Worm (Caenorhabditis elegans): ENCODE data around the gene C32D5.14.

DNA sequence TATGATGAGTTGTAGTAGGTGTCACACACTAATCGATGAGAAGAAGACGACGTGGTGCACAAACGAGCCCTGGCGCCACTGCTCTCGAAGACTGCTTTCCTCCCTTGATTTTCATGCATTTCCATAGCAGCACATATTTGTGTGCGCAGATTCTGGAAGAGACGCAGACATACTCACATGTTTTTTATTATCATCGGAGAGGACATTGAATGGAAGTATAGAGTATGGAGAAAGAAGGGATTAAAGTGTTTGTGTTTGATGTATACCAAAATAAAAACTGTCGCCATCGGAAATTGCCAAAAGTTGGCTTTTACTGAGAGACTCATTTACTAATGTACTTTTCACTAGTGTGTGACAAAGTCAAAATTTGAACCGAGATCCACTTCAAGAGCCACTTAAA lies 41.0 kb upstream of the C32D5.14 start, which contains the start of gene mps-1:
- TF ChIP-seq saeg-2 (GFP tag; IDR thresholded peaks at IDR 0.05), result no peak
- no peak for TF ChIP-seq zfp-3 (GFP tag; conservative IDR thresholded peaks at IDR 0.05)
- TF ChIP-seq nhr-25 (tag; optimal IDR thresholded peaks at IDR 0.05; ENCODE audit: borderline replicate concordance, insufficient read depth), result no peak
- no peak for TF ChIP-seq duxl-1 (tag; optimal IDR thresholded peaks at IDR 0.05; ENCODE audit: poor library complexity)
- TF ChIP-seq lin-38 (GFP tag; IDR thresholded peaks at IDR 0.05), result no peak
- TF ChIP-seq nhr-237 (tag; optimal IDR thresholded peaks at IDR 0.05), result no peak
- no peak for TF ChIP-seq unc-62 (GFP tag; optimal IDR thresholded peaks at IDR 0.05 in 1 of 2)
- TF ChIP-seq unc-62 (tag; optimal IDR thresholded peaks at IDR 0.05), result no peak
- TF ChIP-seq unc-130 (GFP tag; optimal IDR thresholded peaks at IDR 0.05), result no peak
- TF ChIP-seq rbr-2 (tag; optimal IDR thresholded peaks at IDR 0.05), result no peak
- no peak for TF ChIP-seq dpl-1 (GFP tag; optimal IDR thresholded peaks at IDR 0.05)
- no peak for TF ChIP-seq fos-1 (tag; optimal IDR thresholded peaks at IDR 0.05)
- TF ChIP-seq attf-4 (tag; optimal IDR thresholded peaks at IDR 0.05), result no peak
- TF ChIP-seq snpc-4 (tag; optimal IDR thresholded peaks at IDR 0.05), result no peak
- TF ChIP-seq F49E8.2 (tag; optimal IDR thresholded peaks at IDR 0.05; ENCODE audit: borderline replicate concordance), result no peak
